Fruit fly (Drosophila melanogaster) whole organism, embryonic: ENCODE results near the gene dwg.
A peak's percentile ranks its signal among the peaks of the same experiment; 100 is the strongest.

Source experiments
- B-H1 ChIP-seq: fragments of 200-800 bp; sonication (Bioruptor generic); IDR thresholded peaks from 3 replicates; pipeline ENCODE4 v1.3.6; 2022; ENCODE audit warnings: missing biosample characterization, missing genetic modification characterization
- Bteb2 ChIP-seq: fragments of 200-800 bp; sonication (Bioruptor generic); optimal IDR thresholded peaks from 2 replicates; lab custom pipeline; 2016; ENCODE audit warnings: missing biosample characterization, missing genetic modification characterization
- C15 ChIP-seq: fragments of 200-800 bp; sonication (Bioruptor generic); IDR thresholded peaks from 3 replicates; pipeline ENCODE4 v1.3.6; 2022; ENCODE audit warnings: missing biosample characterization, missing genetic modification characterization
- CG10147 ChIP-seq: fragments of 200-800 bp; sonication (Bioruptor generic); optimal IDR thresholded peaks from 2 replicates; lab custom pipeline; 2019; ENCODE audit warnings: missing biosample characterization, mild to moderate bottlenecking, missing genetic modification characterization, moderate library complexity
- CG10321 ChIP-seq: fragments of 200-800 bp; sonication (Bioruptor generic); IDR thresholded peaks from 2 replicates; pipeline ENCODE4 v1.3.6; 2022; ENCODE audit warnings: missing biosample characterization, missing genetic modification characterization
- CG10366 ChIP-seq: fragments of 200-800 bp; sonication (Bioruptor generic); IDR thresholded peaks from 2 replicates; pipeline ENCODE4 v1.3.6; 2022; ENCODE audit warnings: missing biosample characterization, missing genetic modification characterization
- CG11093 ChIP-seq: fragments of 200-800 bp; sonication (Bioruptor generic); IDR thresholded peaks from 3 replicates; pipeline ENCODE4 v1.3.6; 2022; ENCODE audit warnings: missing biosample characterization, missing genetic modification characterization
- CG12299 ChIP-seq: fragments of 200-800 bp; sonication (Bioruptor generic); optimal IDR thresholded peaks from 2 replicates; lab custom pipeline; 2018; ENCODE audit warnings: missing biosample characterization, mild to moderate bottlenecking, missing genetic modification characterization
- CG12391 ChIP-seq: fragments of 200-800 bp; sonication (Bioruptor generic); optimal IDR thresholded peaks from 3 replicates; lab custom pipeline; 2018; ENCODE audit warnings: missing biosample characterization, mild to moderate bottlenecking, missing genetic modification characterization, moderate library complexity
- CG13123 ChIP-seq: fragments of 200-800 bp; sonication (Bioruptor generic); optimal IDR thresholded peaks from 2 replicates; lab custom pipeline; 2016; ENCODE audit warnings: missing biosample characterization, missing genetic modification characterization
- CG13287 ChIP-seq: fragments of 200-800 bp; sonication (Bioruptor generic); IDR thresholded peaks from 2 replicates; pipeline ENCODE4 v1.3.6; 2022; ENCODE audit warnings: missing biosample characterization, missing genetic modification characterization; ENCODE audit not compliant: partially characterized antibody
- CG13775 ChIP-seq: fragments of 200-800 bp; sonication (Bioruptor generic); optimal IDR thresholded peaks from 3 replicates; lab custom pipeline; 2017; ENCODE audit warnings: missing biosample characterization, mild to moderate bottlenecking, missing genetic modification characterization
- CG14667 ChIP-seq: fragments of 200-800 bp; sonication (Bioruptor generic); IDR thresholded peaks from 2 replicates; pipeline ENCODE4 v1.3.6; 2022; ENCODE audit warnings: missing biosample characterization, missing genetic modification characterization
- CG15073 ChIP-seq: fragments of 200-800 bp; sonication (Bioruptor generic); optimal IDR thresholded peaks from 2 replicates; lab custom pipeline; 2016; ENCODE audit warnings: missing biosample characterization, missing genetic modification characterization
- CG15479 ChIP-seq: fragments of 200-800 bp; sonication (Bioruptor generic); optimal IDR thresholded peaks from 3 replicates; lab custom pipeline; 2019; ENCODE audit warnings: missing biosample characterization, mild to moderate bottlenecking, missing genetic modification characterization, moderate library complexity
- CG17568 ChIP-seq: fragments of 200-800 bp; sonication (Bioruptor generic); optimal IDR thresholded peaks from 2 replicates; lab custom pipeline; 2018; ENCODE audit warnings: missing biosample characterization, mild to moderate bottlenecking, missing genetic modification characterization, moderate library complexity
- CG30403 ChIP-seq: fragments of 200-800 bp; sonication (Bioruptor generic); optimal IDR thresholded peaks from 3 replicates; lab custom pipeline; 2016; ENCODE audit warnings: missing biosample characterization, missing genetic modification characterization
- CG3281 ChIP-seq: fragments of 200-800 bp; sonication (Bioruptor generic); optimal IDR thresholded peaks from 3 replicates; lab custom pipeline; 2017; ENCODE audit warnings: missing biosample characterization, mild to moderate bottlenecking, missing genetic modification characterization
- CG3838 ChIP-seq: fragments of 200-800 bp; sonication (Bioruptor generic); optimal IDR thresholded peaks from 3 replicates; lab custom pipeline; 2016; ENCODE audit warnings: missing biosample characterization, missing genetic modification characterization
- CG4404 ChIP-seq: fragments of 200-800 bp; sonication (Bioruptor generic); IDR thresholded peaks from 2 replicates; pipeline ENCODE4 v1.3.6; 2022; ENCODE audit warnings: missing biosample characterization, missing genetic modification characterization
- CG4854 ChIP-seq: fragments of 200-800 bp; sonication (Bioruptor generic); optimal IDR thresholded peaks from 2 replicates; lab custom pipeline; 2016; ENCODE audit warnings: missing biosample characterization, missing genetic modification characterization, inconsistent platforms
- CG6689 ChIP-seq: fragments of 200-800 bp; sonication (Bioruptor generic); IDR thresholded peaks from 2 replicates; pipeline ENCODE4 v1.3.6; 2022; ENCODE audit warnings: missing biosample characterization, missing genetic modification characterization
- CG6791 ChIP-seq: fragments of 200-800 bp; sonication (Bioruptor generic); IDR thresholded peaks from 3 replicates; pipeline ENCODE4 v1.3.6; 2022; ENCODE audit warnings: missing biosample characterization, missing genetic modification characterization; ENCODE audit not compliant: partially characterized antibody
- CG8924 ChIP-seq: fragments of 200-800 bp; optimal IDR thresholded peaks from 3 replicates; lab custom pipeline; 2019; ENCODE audit warnings: missing biosample characterization, mild to moderate bottlenecking, missing genetic modification characterization, moderate library complexity
- CG9609 ChIP-seq: fragments of 200-800 bp; sonication (Bioruptor generic); optimal IDR thresholded peaks from 3 replicates; lab custom pipeline; 2016; ENCODE audit warnings: missing biosample characterization, missing genetic modification characterization
- CG9727 ChIP-seq: fragments of 200-800 bp; sonication (Bioruptor generic); optimal IDR thresholded peaks from 3 replicates; lab custom pipeline; 2017; ENCODE audit warnings: missing biosample characterization, mild to moderate bottlenecking, missing genetic modification characterization
- CHES-1-like ChIP-seq: fragments of 200-800 bp; sonication (Bioruptor generic); optimal IDR thresholded peaks from 2 replicates; lab custom pipeline; 2016; ENCODE audit warnings: missing biosample characterization, missing genetic modification characterization
- D19B ChIP-seq: fragments of 200-800 bp; sonication (Bioruptor generic); optimal IDR thresholded peaks from 2 replicates; lab custom pipeline; 2017; ENCODE audit warnings: missing biosample characterization, mild to moderate bottlenecking, missing genetic modification characterization
- Dfd ChIP-seq, 2 experiments: fragments of >200 bp; optimal IDR thresholded peaks; 2 replicates each; lab custom pipeline; 2017; ENCODE audit warnings: missing biosample characterization in 2 of 2, missing genetic modification characterization in 2 of 2
- Ets65A ChIP-seq: fragments of 200-800 bp; sonication (Bioruptor generic); peaks from one replicate; lab custom pipeline; 2016; ENCODE audit warnings: missing biosample characterization, missing genetic modification characterization
- H15 ChIP-seq: fragments of 200-800 bp; sonication (Bioruptor generic); IDR thresholded peaks from 3 replicates; pipeline ENCODE4 v1.3.6; 2022; ENCODE audit warnings: missing biosample characterization, missing genetic modification characterization
- HmgZ ChIP-seq: fragments of 200-800 bp; sonication (Bioruptor generic); optimal IDR thresholded peaks from 2 replicates; lab custom pipeline; 2018; ENCODE audit warnings: missing biosample characterization, mild to moderate bottlenecking, missing genetic modification characterization
- Kr ChIP-seq: fragments of 200-800 bp; sonication (Bioruptor generic); optimal IDR thresholded peaks from 2 replicates; lab custom pipeline; 2017; ENCODE audit warnings: missing biosample characterization, mild to moderate bottlenecking, missing genetic modification characterization
- Nf-YB ChIP-seq: fragments of 200-800 bp; sonication (Bioruptor generic); optimal IDR thresholded peaks from 3 replicates; lab custom pipeline; 2019; ENCODE audit warnings: missing biosample characterization, mild to moderate bottlenecking, missing genetic modification characterization, moderate library complexity
- Opbp ChIP-seq: fragments of 200-800 bp; sonication (Bioruptor generic); IDR thresholded peaks from 3 replicates; pipeline ENCODE4 v1.3.6; 2022; ENCODE audit warnings: missing biosample characterization, missing genetic modification characterization; ENCODE audit not compliant: partially characterized antibody
- Taf1 ChIP-seq: fragments of 200-800 bp; sonication (Bioruptor generic); IDR thresholded peaks from 2 replicates; pipeline ENCODE4 v1.3.6; 2022; ENCODE audit warnings: missing biosample characterization, missing genetic modification characterization
- Tbp ChIP-seq: fragments of >200 bp; optimal IDR thresholded peaks from 2 replicates; lab custom pipeline; 2018; ENCODE audit warnings: missing biosample characterization, missing genetic modification characterization
- abd-A ChIP-seq: fragments of 200-800 bp; sonication (Bioruptor generic); optimal IDR thresholded peaks from 3 replicates; lab custom pipeline; 2019; ENCODE audit warnings: missing biosample characterization, mild to moderate bottlenecking, missing genetic modification characterization, moderate library complexity
- bbx ChIP-seq: fragments of 200-800 bp; sonication (Bioruptor generic); IDR thresholded peaks from 2 replicates; pipeline ENCODE4 v1.3.6; 2022; ENCODE audit warnings: missing biosample characterization, missing genetic modification characterization; ENCODE audit not compliant: partially characterized antibody
- chm ChIP-seq: fragments of 200-800 bp; sonication (Bioruptor generic); IDR thresholded peaks from 2 replicates; pipeline ENCODE4 v1.3.6; 2022; ENCODE audit warnings: missing biosample characterization, missing genetic modification characterization
- disco-r ChIP-seq: fragments of 200-800 bp; sonication (Bioruptor generic); optimal IDR thresholded peaks from 2 replicates; lab custom pipeline; 2016; ENCODE audit warnings: missing biosample characterization, missing genetic modification characterization
- ems ChIP-seq: fragments of 200-800 bp; sonication (Bioruptor generic); optimal IDR thresholded peaks from 3 replicates; lab custom pipeline; 2016; ENCODE audit warnings: missing biosample characterization, missing genetic modification characterization
- eve ChIP-seq, 2 experiments: fragments of >200 bp; optimal IDR thresholded peaks; 2 replicates each; lab custom pipeline; 2017; ENCODE audit warnings: missing biosample characterization in 2 of 2, missing genetic modification characterization in 2 of 2
- lola ChIP-seq, 3 experiments: fragments of >200 bp in 2 of 3; fragments of 200-800 bp in 1 of 3; sonication (Bioruptor generic) in 1 of 3; optimal IDR thresholded peaks; 2 replicates each; lab custom pipeline; 2017 to 2019; ENCODE audit warnings: missing biosample characterization in 3 of 3, missing genetic modification characterization in 3 of 3, mild to moderate bottlenecking in 1 of 3, moderate library complexity in 1 of 3
- odd ChIP-seq: fragments of 200-800 bp; sonication (Bioruptor generic); optimal IDR thresholded peaks from 2 replicates; lab custom pipeline; 2017; ENCODE audit warnings: missing biosample characterization, mild to moderate bottlenecking, missing genetic modification characterization
- sim ChIP-seq: fragments of 200-800 bp; sonication (Bioruptor generic); IDR thresholded peaks from 2 replicates; pipeline ENCODE4 v1.3.6; 2022; ENCODE audit warnings: missing biosample characterization, missing genetic modification characterization
- tll ChIP-seq, 2 experiments: fragments of 200-800 bp in 1 of 2; fragments of >200 bp in 1 of 2; sonication (Bioruptor generic) in 1 of 2; optimal IDR thresholded peaks; 2 replicates each; lab custom pipeline; 2017 to 2019; ENCODE audit warnings: missing biosample characterization in 2 of 2, missing genetic modification characterization in 2 of 2, mild to moderate bottlenecking in 1 of 2, moderate library complexity in 1 of 2
- twi ChIP-seq: fragments of 200-800 bp; optimal IDR thresholded peaks from 2 replicates; lab custom pipeline; 2019; ENCODE audit warnings: missing biosample characterization, mild to moderate bottlenecking, missing genetic modification characterization, moderate library complexity
- vfl ChIP-seq: fragments of 200-800 bp; sonication (Bioruptor generic); optimal IDR thresholded peaks from 2 replicates; lab custom pipeline; 2016; ENCODE audit warnings: missing biosample characterization, missing genetic modification characterization
- zf30C ChIP-seq: fragments of 200-800 bp; sonication (Bioruptor generic); optimal IDR thresholded peaks from 3 replicates; lab custom pipeline; 2018; ENCODE audit warnings: missing biosample characterization, mild to moderate bottlenecking, missing genetic modification characterization

dwg gene

DNA sequence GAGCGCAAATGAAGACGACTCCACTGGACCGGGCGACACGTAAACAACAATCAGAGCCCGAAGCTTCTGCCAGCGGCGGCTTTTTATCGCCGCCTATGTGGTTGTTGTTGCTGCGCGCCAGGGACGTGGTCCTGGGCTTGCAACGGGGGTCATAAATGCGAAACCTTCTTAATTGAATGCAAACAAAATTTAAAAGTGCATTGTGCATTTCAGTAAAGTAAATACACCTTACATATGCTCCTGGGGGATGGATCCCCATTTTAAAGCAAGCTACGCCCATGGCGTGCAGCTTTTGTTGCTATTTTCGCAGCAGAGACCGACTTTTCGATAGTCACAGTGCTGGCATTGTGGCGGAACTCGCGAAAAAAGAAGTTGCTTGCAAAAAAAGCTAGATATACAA lies 23.8 kb upstream of the dwg start, which contains the start of gene Ugalt (continued):
- TF ChIP-seq CG10321 (GFP tag; lab: Robert Waterston, UW) (peak; percentile 94), lola (GFP tag; optimal IDR thresholded peaks at IDR 0.05; lab: Kevin White, UChicago) (peak in 1 of 3 experiments; percentile 100), B-H1 (peak; percentile 100), CG8924 (peak; percentile 100), CG10147 (GFP tag; lab: Kevin White, UChicago) (peak; percentile 100), eve (GFP tag; optimal IDR thresholded peaks at IDR 0.05; lab: Kevin White, UChicago) (peak in 1 of 2 experiments; percentile 85), Bteb2 (GFP tag; lab: Kevin White, UChicago) (peak; percentile 100), CG30403 (GFP tag; lab: Kevin White, UChicago) (peak; percentile 100), odd (GFP tag; lab: Kevin White, UChicago) (peak; percentile 100), CG17568 (GFP tag; lab: Kevin White, UChicago) (peak; percentile 100), CG3281 (GFP tag; lab: Kevin White, UChicago) (peak; percentile 100), CG6689 (peak; percentile 100), HmgZ (tag; lab: Kevin White, UChicago) (peak; percentile 100), ems (GFP tag; lab: Kevin White, UChicago) (peak; percentile 100), CG11093 (GFP tag; lab: Robert Waterston, UW) (peak; percentile 100), Nf-YB (GFP tag; lab: Kevin White, UChicago) (peak; percentile 94), CG13775 (GFP tag; lab: Kevin White, UChicago) (peak; percentile 100), CG9609 (GFP tag; lab: Kevin White, UChicago) (peak; percentile 100), CG4404 (GFP tag; lab: Robert Waterston, UW) (peak; percentile 100), CG10366 (GFP tag; lab: Robert Waterston, UW) (peak; percentile 100), CHES-1-like (GFP tag; lab: Kevin White, UChicago) (peak; percentile 100), Ets65A (GFP tag; lab: Kevin White, UChicago) (peak; percentile 100), zf30C (GFP tag; lab: Kevin White, UChicago) (peak; percentile 57), Opbp (GFP tag; lab: Robert Waterston, UW) (peak; percentile 51; the same call in 1 of the 3 replicates), CG4854 (GFP tag; lab: Kevin White, UChicago) (peak; percentile 100), bbx (peak; percentile 51), C15 (GFP tag; lab: Robert Waterston, UW) (peak; percentile 100), CG12299 (tag; lab: Kevin White, UChicago) (peak; percentile 100), CG15479 (GFP tag; lab: Kevin White, UChicago) (peak; percentile 72), disco-r (GFP tag; lab: Kevin White, UChicago) (peak; percentile 100), CG3838 (GFP tag; lab: Kevin White, UChicago) (peak; percentile 100), Taf1 (GFP tag; lab: Robert Waterston, UW) (peak; percentile 100), CG13287 (GFP tag; lab: Robert Waterston, UW) (peak; percentile 71), H15 (peak; percentile 100), CG15073 (GFP tag; lab: Kevin White, UChicago) (peak; percentile 96), Tbp (GFP tag; lab: Kevin White, UChicago) (no peak), tll (GFP tag; optimal IDR thresholded peaks at IDR 0.05; lab: Kevin White, UChicago) (peak in 1 of 2 experiments; percentile 95), sim (GFP tag; lab: Robert Waterston, UW) (peak; percentile 100), twi (peak; percentile 100), Dfd (GFP tag; optimal IDR thresholded peaks at IDR 0.05; lab: Kevin White, UChicago) (peak in 1 of 2 experiments; percentile 94), abd-A (tag; lab: Kevin White, UChicago) (peak; percentile 100), CG14667 (GFP tag; lab: Robert Waterston, UW) (peak; percentile 100), CG12391 (peak; percentile 100), CG13123 (GFP tag; lab: Kevin White, UChicago) (peak; percentile 100), D19B (GFP tag; lab: Kevin White, UChicago) (peak; percentile 99), chm (GFP tag; lab: Robert Waterston, UW) (peak; percentile 100), CG6791 (GFP tag; lab: Robert Waterston, UW) (peak; percentile 35; the same call in 1 of the 3 replicates), Kr (GFP tag; lab: Kevin White, UChicago) (peak; percentile 96), vfl (GFP tag; lab: Kevin White, UChicago) (peak; percentile 100), CG9727 (peak; percentile 100)
